Fruit fly (Drosophila melanogaster): ENCODE data around the gene CTCF.
A peak's percentile ranks its signal among the peaks of the same experiment; 100 is the strongest.

DNA sequence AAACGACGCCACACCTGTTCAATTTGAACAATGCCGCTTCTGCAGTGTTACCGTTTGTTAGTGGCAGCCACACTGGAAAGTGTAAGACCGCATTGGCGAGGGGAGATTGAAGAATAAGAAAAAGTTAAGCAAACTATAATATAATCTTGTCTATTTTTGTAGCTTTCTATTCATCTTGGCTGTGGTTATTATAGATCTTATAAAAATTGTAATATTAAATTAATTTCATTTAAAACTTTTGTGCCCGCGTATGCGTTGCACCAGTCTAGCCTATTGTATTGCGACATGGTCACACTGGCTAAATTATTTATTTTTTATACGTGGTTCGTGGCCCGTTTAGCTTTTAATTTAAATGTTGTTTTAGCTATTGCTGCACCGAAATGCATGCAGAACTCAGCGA, 33.2 kb downstream of the CTCF start, which contains the start of the genes RhoGEF4 and Rint1:
- no peak for TF ChIP-seq CG33017 (tag; optimal IDR thresholded peaks at IDR 0.05)
- TF ChIP-seq CG7101 (tag; optimal IDR thresholded peaks at IDR 0.05), result peak; percentile 75
- peak; percentile 13 for TF ChIP-seq cic (GFP tag; optimal IDR thresholded peaks at IDR 0.05)
- TF ChIP-seq CG1620 (GFP tag; optimal IDR thresholded peaks at IDR 0.05), result peak; percentile 44
- TF ChIP-seq Clk (GFP tag; optimal IDR thresholded peaks at IDR 0.05), result no peak
- TF ChIP-seq CG5204 (GFP tag; optimal IDR thresholded peaks at IDR 0.05), result no peak
- TF ChIP-seq kay (GFP tag; ENCODE audit: borderline replicate concordance), result no peak
- peak; percentile 15 for TF ChIP-seq ovo (GFP tag; optimal IDR thresholded peaks at IDR 0.05)
- peak; percentile 44 for TF ChIP-seq Mnt (GFP tag; optimal IDR thresholded peaks at IDR 0.05)
- TF ChIP-seq CG12768 (GFP tag; optimal IDR thresholded peaks at IDR 0.05), result peak; percentile 4
- TF ChIP-seq CG14711 (tag; optimal IDR thresholded peaks at IDR 0.05), result peak; percentile 66
- peak; percentile 36 for TF ChIP-seq CG11617 (GFP tag; optimal IDR thresholded peaks at IDR 0.05)
- TF ChIP-seq CG7045 (GFP tag; optimal IDR thresholded peaks at IDR 0.05), result no peak
- TF ChIP-seq bab1 (GFP tag; optimal IDR thresholded peaks at IDR 0.05), result peak; percentile 17
